Worm (Caenorhabditis elegans) whole organism, L4/young adult: Measurements from ENCODE around the gene akt-2.

Experiments
- W03F9.2 ChIP-seq: fragments of 150-350 bp; optimal IDR thresholded peaks from 2 replicates; lab custom pipeline; 2014; ENCODE audit warnings: missing biosample characterization, missing genetic modification characterization
- dao-5 ChIP-seq: sonication (generic microtip); optimal IDR thresholded peaks from 2 replicates; lab custom pipeline; 2016; ENCODE audit warnings: missing genotype, missing genetic modification characterization, moderate library complexity, missing compliant biosample characterization
- him-1 ChIP-seq: sonication (generic microtip); optimal IDR thresholded peaks from 2 replicates; lab custom pipeline; 2016; ENCODE audit warnings: missing genotype, missing genetic modification reagents, missing genetic modification characterization, missing compliant biosample characterization

- TF ChIP-seq dao-5 (no peak), him-1 (tag; lab: Kevin White, UChicago) (no peak), W03F9.2 (tag; lab: Kevin White, UChicago) (no peak)
Measured at ce11 chrX:14127291-14127922, 20.1 kb upstream of the akt-2 start, which contains the start of gene F28H6.4.
